Fruit fly (Drosophila melanogaster): Measurements from ENCODE around the gene Prx6a.
A peak's percentile ranks its signal among the peaks of the same experiment; 100 is the strongest.

Prx6a gene

DNA sequence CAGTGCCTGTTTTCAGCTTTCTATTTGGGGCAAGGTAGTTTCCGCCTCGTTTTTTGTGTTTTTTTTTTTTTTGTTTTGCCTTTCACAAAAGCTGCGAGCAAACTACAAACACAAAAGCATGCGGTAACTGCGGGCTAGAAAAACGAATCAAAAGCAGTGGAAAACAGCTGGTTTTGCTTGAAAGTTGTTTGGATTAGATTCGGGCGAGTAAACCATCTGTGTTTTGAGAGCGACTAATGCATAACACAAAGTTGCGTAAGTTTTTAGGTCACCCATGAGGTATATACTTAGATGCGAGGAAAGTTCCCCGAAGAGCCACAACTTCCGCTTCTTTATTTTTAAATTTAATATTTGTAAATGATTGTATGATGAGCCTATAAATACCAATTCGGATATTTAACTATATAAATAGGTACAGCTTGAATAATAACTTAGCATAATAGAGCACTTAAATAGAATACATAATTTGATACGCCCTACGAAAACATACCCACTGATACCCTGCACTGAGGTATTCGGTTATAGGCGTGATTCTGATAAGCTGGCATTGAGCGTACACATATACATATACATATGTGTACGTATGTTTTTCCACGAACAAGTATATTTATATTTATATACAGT lies 5.6 kb downstream of the Prx6a start (continued):
- TF ChIP-seq so (GFP tag; IDR thresholded peaks at IDR 0.05) (0 out of 3 replicates have a peak, but pooled peaks have one; percentile 43), CG11456 (GFP tag; IDR thresholded peaks at IDR 0.05) (peak; percentile 55; the same call in 1 of the 3 replicates), Med (GFP tag) (peak; percentile 80), CG11695 (GFP tag; IDR thresholded peaks at IDR 0.05) (peak; percentile 73), CG33557 (GFP tag; optimal IDR thresholded peaks at IDR 0.05) (no peak), mirr (GFP tag; optimal IDR thresholded peaks at IDR 0.05) (peak; percentile 53), CG13296 (GFP tag; optimal IDR thresholded peaks at IDR 0.05) (peak; percentile 55), sqz (GFP tag; optimal IDR thresholded peaks at IDR 0.05) (peak; percentile 63), CG11696 (GFP tag; IDR thresholded peaks at IDR 0.05) (no peak; the same call in 1 of the 2 replicates), Dek (tag; optimal IDR thresholded peaks at IDR 0.05) (peak; percentile 48), Dad (GFP tag; optimal IDR thresholded peaks at IDR 0.05) (no peak), Eip74EF (GFP tag; optimal IDR thresholded peaks at IDR 0.05) (peak in 1 of 2 experiments; percentile 85), grau (tag; optimal IDR thresholded peaks at IDR 0.05) (peak; percentile 52), CG10274 (GFP tag; optimal IDR thresholded peaks at IDR 0.05) (peak; percentile 61), Fer1 (GFP tag; optimal IDR thresholded peaks at IDR 0.05) (peak; percentile 56), CG1832 (GFP tag; optimal IDR thresholded peaks at IDR 0.05) (no peak), slou (GFP tag; optimal IDR thresholded peaks at IDR 0.05) (no peak), Meics (GFP tag; optimal IDR thresholded peaks at IDR 0.05) (peak; percentile 46), CG16779 (GFP tag; IDR thresholded peaks at IDR 0.05) (no peak), Ada2b (GFP tag; IDR thresholded peaks at IDR 0.05) (peak; percentile 31; the same call in 1 of the 2 replicates), eve (GFP tag; optimal IDR thresholded peaks at IDR 0.05) (no peak), E2f1 (GFP tag; IDR thresholded peaks at IDR 0.05) (no peak), seq (GFP tag; IDR thresholded peaks at IDR 0.05) (peak; percentile 46; the same call in 1 of the 2 replicates), tup (GFP tag; optimal IDR thresholded peaks at IDR 0.05) (peak; percentile 20), CG6854 (GFP tag; optimal IDR thresholded peaks at IDR 0.05) (no peak), CG6765 (GFP tag; optimal IDR thresholded peaks at IDR 0.05) (no peak), Ssrp (tag; optimal IDR thresholded peaks at IDR 0.05) (peak; percentile 16), BtbVII (GFP tag; optimal IDR thresholded peaks at IDR 0.05) (peak; percentile 51), CG2678 (tag; optimal IDR thresholded peaks at IDR 0.05) (peak; percentile 69), z (GFP tag; IDR thresholded peaks at IDR 0.05) (no peak), HLH3B (GFP tag; IDR thresholded peaks at IDR 0.05) (no peak), ab (GFP tag; optimal IDR thresholded peaks at IDR 0.05) (no peak), CG3847 (GFP tag; IDR thresholded peaks at IDR 0.05) (0 out of 2 replicates have a peak, but pooled peaks have one; percentile 19), Scr (GFP tag; IDR thresholded peaks at IDR 0.05; ENCODE audit: partially characterized antibody) (no peak), B-H1 (GFP tag; IDR thresholded peaks at IDR 0.05) (no peak), MTF-1 (GFP tag; optimal IDR thresholded peaks at IDR 0.05; ENCODE audit: borderline replicate concordance) (no peak), Dbx (GFP tag; IDR thresholded peaks at IDR 0.05) (peak; percentile 26; the same call in 1 of the 3 replicates), Rfx (GFP tag; IDR thresholded peaks at IDR 0.05) (peak; percentile 62), Oaz (GFP tag; IDR thresholded peaks at IDR 0.05) (0 out of 2 replicates have a peak, but pooled peaks have one; percentile 17), CG12769 (tag; optimal IDR thresholded peaks at IDR 0.05) (peak; percentile 61), CG17328 (GFP tag; IDR thresholded peaks at IDR 0.05) (no peak), CG12219 (GFP tag; optimal IDR thresholded peaks at IDR 0.05) (peak; percentile 15), Lim3 (GFP tag; IDR thresholded peaks at IDR 0.05) (no peak), CG11504 (tag; optimal IDR thresholded peaks at IDR 0.05) (peak; percentile 50), hth (optimal IDR thresholded peaks at IDR 0.05) (no peak), Gug (GFP tag; IDR thresholded peaks at IDR 0.05) (0 out of 4 replicates have a peak, but pooled peaks have one; percentile 5), bowl (GFP tag; IDR thresholded peaks at IDR 0.05) (0 out of 2 replicates have a peak, but pooled peaks have one; percentile 27), CG30403 (GFP tag; optimal IDR thresholded peaks at IDR 0.05) (no peak), CG10654 (GFP tag; optimal IDR thresholded peaks at IDR 0.05) (no peak), stc (GFP tag; IDR thresholded peaks at IDR 0.05) (peak; percentile 28; the same call in 1 of the 2 replicates)
